Fruit fly (Drosophila melanogaster) whole organism, embryonic: ENCODE measurements around the gene Klp68D.

ENCODE experiments used
- Antp ChIP-seq: fragments of 200-800 bp; sonication (Bioruptor generic); optimal IDR thresholded peaks from 3 replicates; lab custom pipeline; 2016; ENCODE audit warnings: missing biosample characterization, missing genetic modification characterization
- Asciz ChIP-seq: fragments of 200-800 bp; sonication (Bioruptor generic); optimal IDR thresholded peaks from 2 replicates; lab custom pipeline; 2017; ENCODE audit warnings: missing biosample characterization, mild to moderate bottlenecking, missing genetic modification characterization, missing genetic modification reagents
- Atf3 ChIP-seq: fragments of 200-800 bp; sonication (Bioruptor generic); optimal IDR thresholded peaks from 3 replicates; lab custom pipeline; 2016; ENCODE audit warnings: missing biosample characterization, missing genetic modification characterization
- CG10267 ChIP-seq: fragments of 200-800 bp; sonication (Bioruptor generic); optimal IDR thresholded peaks from 2 replicates; lab custom pipeline; 2018; ENCODE audit warnings: missing biosample characterization, mild to moderate bottlenecking, missing genetic modification characterization, moderate library complexity
- CG11723 ChIP-seq: fragments of 200-800 bp; sonication (Bioruptor generic); optimal IDR thresholded peaks from 2 replicates; lab custom pipeline; 2017; ENCODE audit warnings: missing biosample characterization, mild to moderate bottlenecking, missing genetic modification characterization
- CG12744 ChIP-seq: fragments of 200-800 bp; sonication (Bioruptor generic); optimal IDR thresholded peaks from 2 replicates; lab custom pipeline; 2016; ENCODE audit warnings: missing biosample characterization, missing genetic modification characterization
- CG14860 ChIP-seq: fragments of 200-800 bp; sonication (Bioruptor generic); IDR thresholded peaks from 3 replicates; pipeline ENCODE4 v1.3.6; 2022; ENCODE audit warnings: missing biosample characterization, missing genetic modification characterization; ENCODE audit not compliant: partially characterized antibody
- CG18262 ChIP-seq: fragments of 200-800 bp; optimal IDR thresholded peaks from 3 replicates; lab custom pipeline; 2019; ENCODE audit warnings: missing biosample characterization, mild to moderate bottlenecking, missing genetic modification characterization, moderate library complexity
- CG30431 ChIP-seq: fragments of 200-800 bp; sonication (Bioruptor generic); optimal IDR thresholded peaks from 2 replicates; lab custom pipeline; 2017; ENCODE audit warnings: missing biosample characterization, missing genetic modification characterization
- CG32532 ChIP-seq: fragments of 200-800 bp; sonication (Bioruptor generic); IDR thresholded peaks from 2 replicates; pipeline ENCODE4 v1.3.6; 2022; ENCODE audit warnings: missing biosample characterization, missing genetic modification characterization
- CG3281 ChIP-seq: fragments of 200-800 bp; sonication (Bioruptor generic); optimal IDR thresholded peaks from 3 replicates; lab custom pipeline; 2017; ENCODE audit warnings: missing biosample characterization, mild to moderate bottlenecking, missing genetic modification characterization
- CG4707 ChIP-seq: fragments of 200-800 bp; sonication (Bioruptor generic); optimal IDR thresholded peaks from 2 replicates; lab custom pipeline; 2018; ENCODE audit warnings: missing biosample characterization, mild to moderate bottlenecking, missing genetic modification characterization, moderate library complexity
- CG7839 ChIP-seq: fragments of 200-800 bp; sonication (Bioruptor generic); optimal IDR thresholded peaks from 3 replicates; lab custom pipeline; 2018; ENCODE audit warnings: missing biosample characterization, mild to moderate bottlenecking, missing genetic modification characterization, moderate library complexity
- CG8281 ChIP-seq: fragments of 200-800 bp; sonication (Bioruptor generic); optimal IDR thresholded peaks from 2 replicates; lab custom pipeline; 2018; ENCODE audit warnings: missing biosample characterization, mild to moderate bottlenecking, missing genetic modification characterization, moderate library complexity
- CG8765 ChIP-seq: fragments of 200-800 bp; sonication (Bioruptor generic); IDR thresholded peaks from 2 replicates; pipeline ENCODE4 v1.3.6; 2022; ENCODE audit warnings: missing biosample characterization, missing genetic modification characterization
- CoRest ChIP-seq: fragments of 200-800 bp; sonication (Bioruptor generic); optimal IDR thresholded peaks from 3 replicates; lab custom pipeline; 2018; ENCODE audit warnings: missing biosample characterization, mild to moderate bottlenecking, missing genetic modification characterization, moderate library complexity
- D19A ChIP-seq: fragments of 200-800 bp; optimal IDR thresholded peaks from 3 replicates; lab custom pipeline; 2019; ENCODE audit warnings: missing biosample characterization, mild to moderate bottlenecking, missing genetic modification characterization, moderate library complexity
- Dref ChIP-seq: fragments of 200-800 bp; sonication (Bioruptor generic); IDR thresholded peaks from 2 replicates; pipeline ENCODE4 v1.3.6; 2022; ENCODE audit warnings: missing biosample characterization, missing genetic modification characterization
- H2.0 ChIP-seq: fragments of 200-800 bp; sonication (Bioruptor generic); IDR thresholded peaks from 2 replicates; pipeline ENCODE4 v1.3.6; 2022; ENCODE audit warnings: missing biosample characterization, missing genetic modification characterization
- Hand ChIP-seq: fragments of 200-800 bp; sonication (Bioruptor generic); optimal IDR thresholded peaks from 2 replicates; lab custom pipeline; 2017; ENCODE audit warnings: mild to moderate bottlenecking, missing biosample characterization, missing genetic modification reagents, missing genetic modification characterization
- Max ChIP-seq: fragments of 200-800 bp; sonication (Bioruptor generic); optimal IDR thresholded peaks from 2 replicates; lab custom pipeline; 2016; ENCODE audit warnings: missing biosample characterization, mild to moderate bottlenecking, missing genetic modification characterization
- Neu2 ChIP-seq: fragments of 200-800 bp; sonication (Bioruptor generic); optimal IDR thresholded peaks from 3 replicates; lab custom pipeline; 2016; ENCODE audit warnings: missing biosample characterization, missing genetic modification characterization, borderline replicate concordance
- Opbp ChIP-seq: fragments of 200-800 bp; sonication (Bioruptor generic); IDR thresholded peaks from 3 replicates; pipeline ENCODE4 v1.3.6; 2022; ENCODE audit warnings: missing biosample characterization, missing genetic modification characterization; ENCODE audit not compliant: partially characterized antibody
- Pdp1 ChIP-seq, 2 experiments: fragments of 200-800 bp; sonication (Bioruptor generic); optimal IDR thresholded peaks; 3 replicates each; lab custom pipeline; 2016; ENCODE audit warnings: missing biosample characterization in 2 of 2, missing genetic modification characterization in 2 of 2, mild to moderate bottlenecking in 1 of 2, moderate library complexity in 1 of 2
- Six4 ChIP-seq: fragments of 200-800 bp; sonication (Bioruptor generic); optimal IDR thresholded peaks from 2 replicates; lab custom pipeline; 2016; ENCODE audit warnings: missing biosample characterization, missing genetic modification characterization
- Stat92E ChIP-seq, 3 experiments: fragments of >200 bp in 2 of 3; fragments of 200-800 bp in 1 of 3; sonication (Bioruptor generic) in 1 of 3; optimal IDR thresholded peaks; 2 replicates each; lab custom pipeline; 2017 to 2019; ENCODE audit warnings: missing biosample characterization in 3 of 3, missing genetic modification characterization in 3 of 3, mild to moderate bottlenecking in 1 of 3, moderate library complexity in 1 of 3
- amos ChIP-seq: fragments of 200-800 bp; sonication (Bioruptor generic); IDR thresholded peaks from 2 replicates; pipeline ENCODE4 v1.3.6; 2022; ENCODE audit warnings: missing biosample characterization, missing genetic modification characterization; ENCODE audit not compliant: partially characterized antibody
- az2 ChIP-seq: fragments of 200-800 bp; sonication (Bioruptor generic); optimal IDR thresholded peaks from 3 replicates; lab custom pipeline; 2016; ENCODE audit warnings: missing biosample characterization, missing genetic modification characterization
- br ChIP-seq: fragments of >200 bp; optimal IDR thresholded peaks from 2 replicates; lab custom pipeline; 2017
- bsh ChIP-seq, 2 experiments: fragments of 200-800 bp; sonication (Bioruptor generic); optimal IDR thresholded peaks; 2 replicates each; lab custom pipeline; 2017 to 2018; ENCODE audit warnings: mild to moderate bottlenecking in 2 of 2, missing biosample characterization in 2 of 2, missing genetic modification characterization in 2 of 2, moderate library complexity in 1 of 2
- dpn ChIP-seq, 2 experiments: fragments of 200-800 bp; sonication (Bioruptor generic); optimal IDR thresholded peaks; 3 replicates each; lab custom pipeline; 2016; ENCODE audit warnings: missing biosample characterization in 2 of 2, missing genetic modification characterization in 2 of 2
- dysf ChIP-seq: fragments of 200-800 bp; sonication (Bioruptor generic); IDR thresholded peaks from 3 replicates; pipeline ENCODE4 v1.3.6; 2022; ENCODE audit warnings: missing biosample characterization, missing genetic modification characterization
- hkb ChIP-seq, 2 experiments: fragments of 200-800 bp in 1 of 2; fragments of >200 bp in 1 of 2; sonication (Bioruptor generic) in 1 of 2; IDR thresholded peaks in 1 of 2; optimal IDR thresholded peaks in 1 of 2; 2 replicates each; pipeline versions ENCODE4 v1.3.6 to Lab custom; 2017 to 2022; ENCODE audit warnings: missing biosample characterization in 1 of 2, missing genetic modification characterization in 1 of 2
- inv ChIP-seq: fragments of 200-800 bp; sonication (Bioruptor generic); IDR thresholded peaks from 2 replicates; pipeline ENCODE4 v1.3.6; 2022; ENCODE audit warnings: missing biosample characterization, missing genetic modification characterization; ENCODE audit not compliant: partially characterized antibody
- klu ChIP-seq: fragments of 200-800 bp; sonication (Bioruptor generic); IDR thresholded peaks from 2 replicates; pipeline ENCODE4 v1.3.6; 2022; ENCODE audit warnings: missing biosample characterization, missing genetic modification characterization
- lilli ChIP-seq: fragments of 200-800 bp; sonication (Bioruptor generic); optimal IDR thresholded peaks from 3 replicates; lab custom pipeline; 2016; ENCODE audit warnings: missing biosample characterization, missing genetic modification characterization
- otp ChIP-seq: fragments of 200-800 bp; sonication (Bioruptor generic); IDR thresholded peaks from 3 replicates; pipeline ENCODE4, ENCODE4 v1.3.6; 2022; ENCODE audit warnings: missing biosample characterization, missing genetic modification characterization
- pfk ChIP-seq: fragments of 200-800 bp; sonication (Bioruptor generic); optimal IDR thresholded peaks from 2 replicates; lab custom pipeline; 2018; ENCODE audit warnings: missing biosample characterization, mild to moderate bottlenecking, missing genetic modification characterization, moderate library complexity
- slou ChIP-seq: fragments of 200-800 bp; sonication (Bioruptor generic); optimal IDR thresholded peaks from 3 replicates; lab custom pipeline; 2016; ENCODE audit warnings: missing biosample characterization, missing genetic modification characterization
- sug ChIP-seq: fragments of 200-800 bp; optimal IDR thresholded peaks from 2 replicates; lab custom pipeline; 2019; ENCODE audit warnings: missing biosample characterization, mild to moderate bottlenecking, missing genetic modification characterization, moderate library complexity
- tio ChIP-seq: fragments of 200-800 bp; sonication (Bioruptor generic); optimal IDR thresholded peaks from 2 replicates; lab custom pipeline; 2017; ENCODE audit warnings: missing biosample characterization, missing genetic modification characterization, inconsistent platforms
- tll ChIP-seq, 2 experiments: fragments of 200-800 bp in 1 of 2; fragments of >200 bp in 1 of 2; sonication (Bioruptor generic) in 1 of 2; optimal IDR thresholded peaks; 2 replicates each; lab custom pipeline; 2017 to 2019; ENCODE audit warnings: missing biosample characterization in 2 of 2, missing genetic modification characterization in 2 of 2, mild to moderate bottlenecking in 1 of 2, moderate library complexity in 1 of 2
- trh ChIP-seq: fragments of 200-800 bp; sonication (Bioruptor generic); optimal IDR thresholded peaks from 2 replicates; lab custom pipeline; 2016; ENCODE audit warnings: missing biosample characterization, missing genetic modification characterization

The Klp68D gene

dm6 chr3L:11821723-11822445 is 26.5 kb downstream of the Klp68D start, which contains the start of the genes CG11597 and CG5946 (continued):
- no peak for TF ChIP-seq hkb (optimal IDR thresholded peaks at IDR 0.05; lab: Kevin White, UChicago)
- no peak for TF ChIP-seq hkb (GFP tag; IDR thresholded peaks at IDR 0.05; lab: Robert Waterston, UW)
- no peak for TF ChIP-seq CG32532 (GFP tag; lab: Robert Waterston, UW)
- TF ChIP-seq, all 482 proteins: peak for 55

- TF ChIP-seq br (lab: Kevin White, UChicago) (no peak), Atf3 (peak; percentile 14), CoRest (tag; lab: Kevin White, UChicago) (peak; percentile 73), Stat92E (GFP tag; optimal IDR thresholded peaks at IDR 0.05; lab: Kevin White, UChicago) (no peak), CG11723 (GFP tag; lab: Kevin White, UChicago) (peak; percentile 44), Opbp (GFP tag; lab: Robert Waterston, UW) (peak; percentile 96), CG14860 (GFP tag; lab: Robert Waterston, UW) (peak; percentile 71), CG4707 (GFP tag; lab: Kevin White, UChicago) (peak; percentile 63), CG18262 (tag; lab: Kevin White, UChicago) (peak; percentile 72), pfk (GFP tag; lab: Kevin White, UChicago) (peak; percentile 65), Asciz (peak; percentile 27), slou (GFP tag; lab: Kevin White, UChicago) (peak; percentile 34), CG8281 (no peak), D19A (tag; lab: Kevin White, UChicago) (peak; percentile 33), Neu2 (GFP tag; lab: Kevin White, UChicago) (peak; percentile 95), Pdp1 (GFP tag; optimal IDR thresholded peaks at IDR 0.05; lab: Kevin White, UChicago) (peak; percentile 33 to 72), sug (peak; percentile 33), tio (GFP tag; lab: Kevin White, UChicago) (peak; percentile 64), Hand (GFP tag; lab: Kevin White, UChicago) (no peak), Antp (GFP tag; lab: Kevin White, UChicago) (no peak), Max (GFP tag; lab: Kevin White, UChicago) (peak; percentile 29), az2 (GFP tag; lab: Kevin White, UChicago) (peak; percentile 48), Six4 (GFP tag; lab: Kevin White, UChicago) (peak; percentile 20), Dref (peak; percentile 78), amos (GFP tag; lab: Robert Waterston, UW) (peak; percentile 94), tll (GFP tag; optimal IDR thresholded peaks at IDR 0.05; lab: Kevin White, UChicago) (no peak), CG3281 (peak; percentile 61), trh (GFP tag; lab: Kevin White, UChicago) (no peak), klu (GFP tag; lab: Robert Waterston, UW) (peak; percentile 61; the same call in 1 of the 2 replicates), dpn (GFP tag; optimal IDR thresholded peaks at IDR 0.05; lab: Kevin White, UChicago) (peak; percentile 19 to 43), CG12744 (GFP tag; lab: Kevin White, UChicago) (no peak), CG7839 (tag; lab: Kevin White, UChicago) (peak; percentile 49), lilli (no peak), CG10267 (tag; lab: Kevin White, UChicago) (peak; percentile 33), CG30431 (GFP tag; lab: Kevin White, UChicago) (peak; percentile 24), H2.0 (peak; percentile 61), inv (GFP tag; lab: Robert Waterston, UW) (peak; percentile 82), dysf (GFP tag; lab: Robert Waterston, UW) (peak; percentile 80; the same call in 2 of the 3 replicates), otp (GFP tag; lab: Robert Waterston, UW) (peak; percentile 72; the same call in 2 of the 3 replicates), CG8765 (GFP tag; lab: Robert Waterston, UW) (peak; percentile 44; the same call in 1 of the 2 replicates), bsh (GFP tag; optimal IDR thresholded peaks at IDR 0.05; lab: Kevin White, UChicago) (peak; percentile 19 to 24)
These were observed 27.3 kb downstream of the Klp68D start, which contains the start of gene RpL10Ab for dm6 chr3L:11822446-11823334. Gene RpL10Ab (plus strand): TSS chr3L:11822851.
